Fruit fly (Drosophila melanogaster) whole organism, embryonic: ENCODE measurements around the gene CG10750.

Experiments
- Adf1 ChIP-seq: fragments of 200-800 bp; sonication (Bioruptor generic); IDR thresholded peaks from 2 replicates; pipeline ENCODE4 v1.3.6; 2022; ENCODE audit warnings: missing biosample characterization, missing genetic modification characterization
- BEAF-32 ChIP-seq: fragments of 200-800 bp; sonication (Bioruptor generic); optimal IDR thresholded peaks from 3 replicates; lab custom pipeline; 2017; ENCODE audit warnings: missing biosample characterization, missing genetic modification characterization, mild to moderate bottlenecking, moderate library complexity, missing genetic modification reagents
- Blimp-1 ChIP-seq: fragments of 200-800 bp; sonication (Bioruptor generic); optimal IDR thresholded peaks from 3 replicates; lab custom pipeline; 2018; ENCODE audit warnings: missing biosample characterization, missing genetic modification characterization, mild to moderate bottlenecking, moderate library complexity, missing genetic modification reagents
- CG11696 ChIP-seq: fragments of 200-800 bp; sonication (Bioruptor generic); IDR thresholded peaks from 2 replicates; pipeline ENCODE4 v1.3.6; 2022; ENCODE audit warnings: missing biosample characterization, missing genetic modification characterization
- CG13424 ChIP-seq: fragments of 200-800 bp; sonication (Bioruptor generic); optimal IDR thresholded peaks from 2 replicates; lab custom pipeline; 2019; ENCODE audit warnings: missing biosample characterization, mild to moderate bottlenecking, missing genetic modification characterization, moderate library complexity
- CG14860 ChIP-seq: fragments of 200-800 bp; sonication (Bioruptor generic); IDR thresholded peaks from 3 replicates; pipeline ENCODE4 v1.3.6; 2022; ENCODE audit warnings: missing biosample characterization, missing genetic modification characterization; ENCODE audit not compliant: partially characterized antibody
- CG15269 ChIP-seq: fragments of 200-800 bp; sonication (Bioruptor generic); optimal IDR thresholded peaks from 2 replicates; lab custom pipeline; 2018; ENCODE audit warnings: missing biosample characterization, mild to moderate bottlenecking, missing genetic modification characterization, moderate library complexity
- CG15479 ChIP-seq: fragments of 200-800 bp; sonication (Bioruptor generic); optimal IDR thresholded peaks from 3 replicates; lab custom pipeline; 2019; ENCODE audit warnings: missing biosample characterization, mild to moderate bottlenecking, missing genetic modification characterization, moderate library complexity
- CG17568 ChIP-seq: fragments of 200-800 bp; sonication (Bioruptor generic); optimal IDR thresholded peaks from 2 replicates; lab custom pipeline; 2018; ENCODE audit warnings: missing biosample characterization, mild to moderate bottlenecking, missing genetic modification characterization, moderate library complexity
- CG1792 ChIP-seq: fragments of 200-800 bp; sonication (Bioruptor generic); optimal IDR thresholded peaks from 2 replicates; lab custom pipeline; 2016; ENCODE audit warnings: missing biosample characterization, missing genetic modification characterization
- CG2678 ChIP-seq: fragments of 200-800 bp; sonication (Bioruptor generic); optimal IDR thresholded peaks from 3 replicates; lab custom pipeline; 2019; ENCODE audit warnings: missing biosample characterization, mild to moderate bottlenecking, missing genetic modification characterization, moderate library complexity
- CG32767 ChIP-seq: fragments of 200-800 bp; sonication (Bioruptor generic); IDR thresholded peaks from 2 replicates; pipeline ENCODE4 v1.3.6; 2022; ENCODE audit warnings: missing biosample characterization, missing genetic modification characterization
- CG3407 ChIP-seq: fragments of 200-800 bp; sonication (Bioruptor generic); optimal IDR thresholded peaks from 2 replicates; lab custom pipeline; 2018; ENCODE audit warnings: missing biosample characterization, mild to moderate bottlenecking, missing genetic modification characterization
- CG3726 ChIP-seq: fragments of 200-800 bp; sonication (Bioruptor generic); IDR thresholded peaks from 3 replicates; pipeline ENCODE4, ENCODE4 v1.3.6; 2022; ENCODE audit warnings: missing biosample characterization, missing genetic modification characterization
- CG4730 ChIP-seq: fragments of 200-800 bp; sonication (Bioruptor generic); IDR thresholded peaks from 2 replicates; pipeline ENCODE4 v1.3.6; 2022; ENCODE audit warnings: missing biosample characterization, missing genetic modification characterization
- CG4854 ChIP-seq: fragments of 200-800 bp; sonication (Bioruptor generic); optimal IDR thresholded peaks from 2 replicates; lab custom pipeline; 2016; ENCODE audit warnings: missing biosample characterization, missing genetic modification characterization, inconsistent platforms
- CG5180 ChIP-seq: fragments of 200-800 bp; sonication (Bioruptor generic); optimal IDR thresholded peaks from 3 replicates; lab custom pipeline; 2017; ENCODE audit warnings: missing biosample characterization, missing genetic modification characterization, mild to moderate bottlenecking, moderate library complexity, missing genetic modification reagents
- CG6689 ChIP-seq: fragments of 200-800 bp; sonication (Bioruptor generic); IDR thresholded peaks from 2 replicates; pipeline ENCODE4 v1.3.6; 2022; ENCODE audit warnings: missing biosample characterization, missing genetic modification characterization
- CG6765 ChIP-seq: fragments of 200-800 bp; sonication (Bioruptor generic); optimal IDR thresholded peaks from 3 replicates; lab custom pipeline; 2017; ENCODE audit warnings: missing biosample characterization, mild to moderate bottlenecking, missing genetic modification characterization
- CG9797 ChIP-seq: fragments of 200-800 bp; sonication (Bioruptor generic); optimal IDR thresholded peaks from 3 replicates; lab custom pipeline; 2018; ENCODE audit warnings: missing biosample characterization, mild to moderate bottlenecking, missing genetic modification characterization
- Ets65A ChIP-seq: fragments of 200-800 bp; sonication (Bioruptor generic); peaks from one replicate; lab custom pipeline; 2016; ENCODE audit warnings: missing biosample characterization, missing genetic modification characterization
- GATAe ChIP-seq: fragments of 200-800 bp; sonication (Bioruptor generic); conservative IDR thresholded peaks from 2 replicates; pipeline ENCODE4 v1.3.6; 2022; ENCODE audit warnings: missing biosample characterization, missing genetic modification characterization
- HLH3B ChIP-seq: fragments of 200-800 bp; sonication (Bioruptor generic); IDR thresholded peaks from 2 replicates; pipeline ENCODE4 v1.3.6; 2022; ENCODE audit warnings: missing biosample characterization, missing genetic modification characterization
- Jarid2 ChIP-seq: fragments of 200-800 bp; sonication (Bioruptor generic); optimal IDR thresholded peaks from 3 replicates; lab custom pipeline; 2017; ENCODE audit warnings: mild to moderate bottlenecking, missing biosample characterization, missing genetic modification reagents, missing genetic modification characterization
- Oli ChIP-seq: fragments of 200-800 bp; sonication (Bioruptor generic); optimal IDR thresholded peaks from 2 replicates; lab custom pipeline; 2018; ENCODE audit warnings: missing biosample characterization, mild to moderate bottlenecking, missing genetic modification characterization, moderate library complexity
- Opbp ChIP-seq: fragments of 200-800 bp; sonication (Bioruptor generic); IDR thresholded peaks from 3 replicates; pipeline ENCODE4 v1.3.6; 2022; ENCODE audit warnings: missing biosample characterization, missing genetic modification characterization; ENCODE audit not compliant: partially characterized antibody
- Rx ChIP-seq: fragments of 200-800 bp; sonication (Bioruptor generic); IDR thresholded peaks from 2 replicates; pipeline ENCODE4 v1.3.6; 2022; ENCODE audit warnings: missing biosample characterization, missing genetic modification characterization
- YL-1 ChIP-seq: fragments of 200-800 bp; sonication (Bioruptor generic); optimal IDR thresholded peaks from 3 replicates; lab custom pipeline; 2017; ENCODE audit warnings: missing biosample characterization, mild to moderate bottlenecking, missing genetic modification characterization
- ash1 ChIP-seq: fragments of 200-800 bp; sonication (Bioruptor generic); optimal IDR thresholded peaks from 2 replicates; lab custom pipeline; 2018; ENCODE audit warnings: missing biosample characterization, mild to moderate bottlenecking, missing genetic modification characterization
- ato ChIP-seq: fragments of 200-800 bp; sonication (Bioruptor generic); IDR thresholded peaks from 2 replicates; pipeline ENCODE4 v1.3.6; 2022; ENCODE audit warnings: missing biosample characterization, missing genetic modification characterization; ENCODE audit not compliant: partially characterized antibody
- bcd ChIP-seq: fragments of 200-800 bp; sonication (Bioruptor generic); optimal IDR thresholded peaks from 2 replicates; lab custom pipeline; 2017; ENCODE audit warnings: missing biosample characterization, mild to moderate bottlenecking, missing genetic modification characterization
- eyg ChIP-seq: fragments of 200-800 bp; sonication (Bioruptor generic); optimal IDR thresholded peaks from 3 replicates; lab custom pipeline; 2016; ENCODE audit warnings: missing biosample characterization, missing genetic modification characterization
- gem ChIP-seq: fragments of 200-800 bp; sonication (Bioruptor generic); optimal IDR thresholded peaks from 2 replicates; lab custom pipeline; 2019; ENCODE audit warnings: missing biosample characterization, mild to moderate bottlenecking, missing genetic modification characterization, moderate library complexity
- grn ChIP-seq: fragments of 200-800 bp; sonication (Bioruptor generic); optimal IDR thresholded peaks from 3 replicates; lab custom pipeline; 2017; ENCODE audit warnings: missing biosample characterization, missing genetic modification characterization
- gt ChIP-seq: fragments of 200-800 bp; sonication (Bioruptor generic); IDR thresholded peaks from 2 replicates; pipeline ENCODE4 v1.3.6; 2022; ENCODE audit warnings: missing biosample characterization, missing genetic modification characterization
- kah ChIP-seq: fragments of 200-800 bp; sonication (Bioruptor generic); optimal IDR thresholded peaks from 2 replicates; lab custom pipeline; 2018; ENCODE audit warnings: missing biosample characterization, mild to moderate bottlenecking, missing genetic modification characterization
- kay ChIP-seq: fragments of 200-800 bp; sonication (Bioruptor generic); optimal IDR thresholded peaks from 2 replicates; lab custom pipeline; 2016; ENCODE audit warnings: missing biosample characterization, missing genetic modification characterization
- mld ChIP-seq: fragments of 200-800 bp; sonication (Bioruptor generic); IDR thresholded peaks from 3 replicates; pipeline ENCODE4 v1.3.6; 2022; ENCODE audit warnings: missing biosample characterization, missing genetic modification characterization; ENCODE audit not compliant: partially characterized antibody
- nom ChIP-seq: fragments of 200-800 bp; sonication (Bioruptor generic); optimal IDR thresholded peaks from 2 replicates; lab custom pipeline; 2017; ENCODE audit warnings: missing biosample characterization, missing genetic modification characterization, mild to moderate bottlenecking, moderate library complexity, missing genetic modification reagents
- p53 ChIP-seq: fragments of 200-800 bp; sonication (Bioruptor generic); optimal IDR thresholded peaks from 2 replicates; lab custom pipeline; 2016; ENCODE audit warnings: missing biosample characterization, missing genetic modification characterization
- pho ChIP-seq: fragments of 200-800 bp; sonication (Bioruptor generic); optimal IDR thresholded peaks from 2 replicates; lab custom pipeline; 2016; ENCODE audit warnings: missing biosample characterization, missing genetic modification characterization
- pnt ChIP-seq: fragments of 200-800 bp; sonication (Bioruptor generic); optimal IDR thresholded peaks from 3 replicates; lab custom pipeline; 2016; ENCODE audit warnings: missing biosample characterization, missing genetic modification characterization
- rib ChIP-seq: fragments of 200-800 bp; sonication (Bioruptor generic); IDR thresholded peaks from 2 replicates; pipeline ENCODE4 v1.3.6; 2022; ENCODE audit warnings: missing biosample characterization, missing genetic modification characterization
- sd ChIP-seq: fragments of 200-800 bp; sonication (Bioruptor generic); optimal IDR thresholded peaks from 3 replicates; lab custom pipeline; 2018; ENCODE audit warnings: missing biosample characterization, mild to moderate bottlenecking, missing genetic modification characterization, moderate library complexity
- sens ChIP-seq: fragments of 200-800 bp; sonication (Bioruptor generic); peaks from one replicate; lab custom pipeline; 2016; ENCODE audit warnings: missing biosample characterization, missing genetic modification characterization
- sna ChIP-seq: fragments of 200-800 bp; sonication (Bioruptor generic); IDR thresholded peaks from 2 replicates; pipeline ENCODE4 v1.3.6; 2022; ENCODE audit warnings: missing biosample characterization, missing genetic modification characterization; ENCODE audit not compliant: partially characterized antibody
- ssp ChIP-seq: fragments of 200-800 bp; sonication (Bioruptor generic); IDR thresholded peaks from 2 replicates; pipeline ENCODE4 v1.3.6; 2022; ENCODE audit warnings: missing biosample characterization, missing genetic modification characterization
- tll ChIP-seq, 2 experiments: fragments of 200-800 bp in 1 of 2; fragments of >200 bp in 1 of 2; sonication (Bioruptor generic) in 1 of 2; optimal IDR thresholded peaks; 2 replicates each; lab custom pipeline; 2017 to 2019; ENCODE audit warnings: missing biosample characterization in 2 of 2, missing genetic modification characterization in 2 of 2, mild to moderate bottlenecking in 1 of 2, moderate library complexity in 1 of 2
- ttk ChIP-seq: fragments of 200-800 bp; sonication (Bioruptor generic); IDR thresholded peaks from 2 replicates; pipeline ENCODE4 v2.1.2; 2022; ENCODE audit warnings: missing biosample characterization, missing genetic modification characterization
- twi ChIP-seq: fragments of 200-800 bp; optimal IDR thresholded peaks from 2 replicates; lab custom pipeline; 2019; ENCODE audit warnings: missing biosample characterization, mild to moderate bottlenecking, missing genetic modification characterization, moderate library complexity

The CG10750 gene

dm6 chr2L:19341074-19341806 is 41.2 kb downstream of the CG10750 start (continued):
- no peak for TF ChIP-seq CG5180
- TF ChIP-seq ato: no peak
- TF ChIP-seq ssp (GFP tag; lab: Robert Waterston, UW): no peak
- no peak for TF ChIP-seq ash1 (GFP tag; lab: Kevin White, UChicago)
- TF ChIP-seq Ets65A (GFP tag; lab: Kevin White, UChicago): peak; percentile 10
- TF ChIP-seq HLH3B (GFP tag; lab: Robert Waterston, UW): no peak
- no peak for TF ChIP-seq CG3726 (GFP tag; lab: Robert Waterston, UW)
- TF ChIP-seq CG4730 (GFP tag; lab: Robert Waterston, UW): no peak
- TF ChIP-seq CG13424 (tag; lab: Kevin White, UChicago): no peak
- no peak for TF ChIP-seq CG6765 (GFP tag; lab: Kevin White, UChicago)
- no peak for TF ChIP-seq YL-1 (GFP tag; lab: Kevin White, UChicago)
- TF ChIP-seq sna (GFP tag; lab: Robert Waterston, UW): no peak
- no peak for TF ChIP-seq pho (GFP tag; lab: Kevin White, UChicago)
- TF ChIP-seq bcd (GFP tag; lab: Kevin White, UChicago): no peak
- TF ChIP-seq CG14860 (GFP tag; lab: Robert Waterston, UW): no peak
- TF ChIP-seq grn (GFP tag; lab: Kevin White, UChicago): peak; percentile 52
- no peak for TF ChIP-seq CG15269
- TF ChIP-seq gem: no peak
- TF ChIP-seq CG11696: no peak
- TF ChIP-seq Oli (tag; lab: Kevin White, UChicago): no peak
- no peak for TF ChIP-seq nom (GFP tag; lab: Kevin White, UChicago)
- TF ChIP-seq sens (GFP tag; lab: Kevin White, UChicago): peak; percentile 25
- TF ChIP-seq GATAe (GFP tag; lab: Robert Waterston, UW): no peak
- no peak for TF ChIP-seq ttk
- no peak for TF ChIP-seq sd (tag; lab: Kevin White, UChicago)
- TF ChIP-seq CG9797 (GFP tag; lab: Kevin White, UChicago): no peak
- no peak for TF ChIP-seq kay (GFP tag; lab: Kevin White, UChicago)
- TF ChIP-seq kah: no peak
- TF ChIP-seq tll (GFP tag; optimal IDR thresholded peaks at IDR 0.05; lab: Kevin White, UChicago): peak in 1 of 2 experiments; percentile 86
- no peak for TF ChIP-seq p53 (GFP tag; lab: Kevin White, UChicago)
- TF ChIP-seq CG17568 (GFP tag; lab: Kevin White, UChicago): no peak
- TF ChIP-seq gt (GFP tag; lab: Robert Waterston, UW): no peak
- TF ChIP-seq pnt: no peak
- TF ChIP-seq CG6689 (GFP tag; lab: Robert Waterston, UW): no peak
- TF ChIP-seq Adf1 (GFP tag; lab: Robert Waterston, UW): no peak
- TF ChIP-seq CG15479 (GFP tag; lab: Kevin White, UChicago): peak; percentile 71
- no peak for TF ChIP-seq mld (GFP tag; lab: Robert Waterston, UW)
- no peak for TF ChIP-seq CG3407 (GFP tag; lab: Kevin White, UChicago)
- no peak for TF ChIP-seq rib (GFP tag; lab: Robert Waterston, UW)
- no peak for TF ChIP-seq Opbp (GFP tag; lab: Robert Waterston, UW)
- TF ChIP-seq CG2678 (tag; lab: Kevin White, UChicago): no peak
- TF ChIP-seq CG4854: no peak
- TF ChIP-seq Jarid2 (GFP tag; lab: Kevin White, UChicago): no peak
- TF ChIP-seq CG32767 (GFP tag; lab: Robert Waterston, UW): no peak
- TF ChIP-seq Rx (GFP tag; lab: Robert Waterston, UW): no peak
- TF ChIP-seq CG1792 (GFP tag; lab: Kevin White, UChicago): no peak
- no peak for TF ChIP-seq eyg (GFP tag; lab: Kevin White, UChicago)
- TF ChIP-seq Blimp-1 (GFP tag; lab: Kevin White, UChicago): peak; percentile 31
- peak; percentile 58 for TF ChIP-seq twi (tag; lab: Kevin White, UChicago)
- no peak for TF ChIP-seq BEAF-32 (GFP tag; lab: Kevin White, UChicago)
